Worm (Caenorhabditis elegans) whole organism, late embryonic: ENCODE data around the gene R08E5.4.

Source experiments
- C38D4.7 ChIP-seq: fragments of 200-800 bp; sonication (Bioruptor generic); optimal IDR thresholded peaks from 2 replicates; lab custom pipeline; 2018; ENCODE audit warnings: mild to moderate bottlenecking, missing genetic modification characterization, moderate library complexity, missing compliant biosample characterization
- ceh-18 ChIP-seq: sonication (generic microtip); optimal IDR thresholded peaks from 2 replicates; lab custom pipeline; 2016; ENCODE audit warnings: missing genetic modification characterization, missing compliant biosample characterization
- lim-6 ChIP-seq: sonication (generic microtip); optimal IDR thresholded peaks from 2 replicates; lab custom pipeline; 2016; ENCODE audit warnings: missing genetic modification characterization, missing compliant biosample characterization
- nhr-232 ChIP-seq: sonication (generic microtip); optimal IDR thresholded peaks from 2 replicates; lab custom pipeline; 2016; ENCODE audit warnings: missing genetic modification characterization, missing compliant biosample characterization
- pha-2 ChIP-seq: sonication (generic microtip); optimal IDR thresholded peaks from 2 replicates; lab custom pipeline; 2017; ENCODE audit warnings: mild to moderate bottlenecking, missing genetic modification characterization, missing compliant biosample characterization
- unc-86 ChIP-seq: sonication (generic microtip); optimal IDR thresholded peaks from 2 replicates; lab custom pipeline; 2016; ENCODE audit warnings: missing genetic modification characterization, missing compliant biosample characterization

DNA sequence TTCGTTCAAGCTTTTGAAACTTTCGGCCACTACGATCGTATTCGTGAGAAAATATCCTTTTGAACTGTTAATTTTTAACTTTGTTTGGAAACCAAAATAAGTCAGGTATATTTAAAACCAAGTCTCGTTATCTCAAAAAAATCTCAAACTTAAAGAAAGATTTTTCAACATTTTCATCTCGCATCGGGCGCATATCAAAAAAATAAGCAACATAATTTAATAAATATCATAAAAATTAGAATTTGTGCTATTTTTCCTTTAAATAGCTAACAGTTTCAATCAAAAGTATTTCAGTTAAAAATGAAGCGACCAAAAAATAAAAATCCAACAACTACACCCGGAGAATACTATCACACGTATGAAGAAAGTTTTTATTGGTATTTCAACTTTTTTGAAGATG is 37.6 kb downstream of the R08E5.4 start, which contains the start of gene srw-7:
- TF ChIP-seq lim-6 (no peak), nhr-232 (tag; lab: Kevin White, UChicago) (no peak), C38D4.7 (GFP tag; lab: Kevin White, UChicago) (no peak), ceh-18 (tag; lab: Kevin White, UChicago) (no peak), pha-2 (tag; lab: Kevin White, UChicago) (no peak), unc-86 (tag; lab: Kevin White, UChicago) (no peak)
